Fruit fly (Drosophila melanogaster): Measurements from ENCODE around the gene CG42594.

Gene CG42594

dm6 chrX:4909938-4910778 is 69.5 kb downstream of the CG42594 start (continued):
- TF ChIP-seq bowl (GFP tag; IDR thresholded peaks at IDR 0.05) (peak; percentile 99), NfI (GFP tag; optimal IDR thresholded peaks at IDR 0.05) (peak; percentile 100), CG7372 (GFP tag; IDR thresholded peaks at IDR 0.05) (peak; percentile 100), CG8924 (tag; optimal IDR thresholded peaks at IDR 0.05) (peak; percentile 100), gsb-n (tag; optimal IDR thresholded peaks at IDR 0.05) (peak; percentile 100), toy (GFP tag; IDR thresholded peaks at IDR 0.05) (peak; percentile 99), Pdp1 (GFP tag; optimal IDR thresholded peaks at IDR 0.05) (peak; percentile 100), unc-4 (GFP tag; IDR thresholded peaks at IDR 0.05; ENCODE audit: partially characterized antibody) (no peak; the same call in 1 of the 2 replicates), fd3F (GFP tag; optimal IDR thresholded peaks at IDR 0.05) (peak; percentile 100), mam (GFP tag; optimal IDR thresholded peaks at IDR 0.05) (peak; percentile 100), CG10321 (GFP tag; IDR thresholded peaks at IDR 0.05) (peak; percentile 91), NK7.1 (GFP tag; optimal IDR thresholded peaks at IDR 0.05) (peak; percentile 100), CG2199 (GFP tag; IDR thresholded peaks at IDR 0.05) (peak; percentile 100), Oaz (GFP tag; IDR thresholded peaks at IDR 0.05) (peak; percentile 99), CG15073 (GFP tag; optimal IDR thresholded peaks at IDR 0.05) (peak; percentile 94), nmo (GFP tag; optimal IDR thresholded peaks at IDR 0.05) (peak; percentile 100), CG6272 (GFP tag; IDR thresholded peaks at IDR 0.05) (peak; percentile 100), Mad (GFP tag; optimal IDR thresholded peaks at IDR 0.05) (peak; percentile 100), CG2875 (GFP tag; optimal IDR thresholded peaks at IDR 0.05) (peak; percentile 99), repo (GFP tag; optimal IDR thresholded peaks at IDR 0.05) (peak; percentile 99), TFAM (GFP tag; optimal IDR thresholded peaks at IDR 0.05) (peak; percentile 97), mirr (GFP tag; optimal IDR thresholded peaks at IDR 0.05) (peak; percentile 99), cwo (GFP tag; optimal IDR thresholded peaks at IDR 0.05) (peak; percentile 99), scrt (GFP tag; optimal IDR thresholded peaks at IDR 0.05) (peak; percentile 99), Sry-δ (GFP tag; optimal IDR thresholded peaks at IDR 0.05) (peak; percentile 82), Ets65A (GFP tag) (peak; percentile 100), onecut (GFP tag; IDR thresholded peaks at IDR 0.05) (peak; percentile 99), Sin3A (optimal IDR thresholded peaks at IDR 0.05) (no peak), fd64A (GFP tag; optimal IDR thresholded peaks at IDR 0.05) (peak; percentile 99), trh (GFP tag; optimal IDR thresholded peaks at IDR 0.05) (peak; percentile 99), bbx (GFP tag; IDR thresholded peaks at IDR 0.05; ENCODE audit: partially characterized antibody) (no peak), CG6683 (GFP tag; optimal IDR thresholded peaks at IDR 0.05) (peak; percentile 99), Hmr (GFP tag; optimal IDR thresholded peaks at IDR 0.05) (peak; percentile 100), Hmx (GFP tag; optimal IDR thresholded peaks at IDR 0.05) (peak; percentile 98), so (GFP tag; IDR thresholded peaks at IDR 0.05) (peak; percentile 100), esg (GFP tag; conservative IDR thresholded peaks at IDR 0.05) (peak; percentile 100), vvl (GFP tag; IDR thresholded peaks at IDR 0.05) (peak; percentile 100), CG31388 (GFP tag; optimal IDR thresholded peaks at IDR 0.05) (peak; percentile 99), CG1792 (GFP tag; optimal IDR thresholded peaks at IDR 0.05) (peak; percentile 99), Usf (GFP tag; optimal IDR thresholded peaks at IDR 0.05) (peak; percentile 100), CG3995 (GFP tag; optimal IDR thresholded peaks at IDR 0.05) (peak; percentile 91), dmrt11E (tag; optimal IDR thresholded peaks at IDR 0.05) (peak; percentile 100), HLH4C (GFP tag; IDR thresholded peaks at IDR 0.05; ENCODE audit: partially characterized antibody) (peak; percentile 27; the same call in 1 of the 3 replicates), CG30431 (GFP tag; optimal IDR thresholded peaks at IDR 0.05) (peak; percentile 100), ERR (GFP tag; optimal IDR thresholded peaks at IDR 0.05) (peak; percentile 99), Hr39 (optimal IDR thresholded peaks at IDR 0.05) (no peak), prd (optimal IDR thresholded peaks at IDR 0.05) (no peak), prd (GFP tag; IDR thresholded peaks at IDR 0.05) (peak; percentile 100), ase (GFP tag; IDR thresholded peaks at IDR 0.05) (peak; percentile 100), wek (GFP tag; optimal IDR thresholded peaks at IDR 0.05) (peak; percentile 98)

Data from whole organism, embryonic.